Worm (Caenorhabditis elegans) whole organism, late embryonic: Measurements from ENCODE around the gene C07H6.2.

Source experiments
- C08G9.2 ChIP-seq: sonication (generic microtip); optimal IDR thresholded peaks from 2 replicates; lab custom pipeline; 2016; ENCODE audit warnings: mild to moderate bottlenecking, missing genetic modification characterization, moderate library complexity, missing compliant biosample characterization
- T23F11.4 ChIP-seq: fragments of 200-800 bp; sonication (Bioruptor generic); optimal IDR thresholded peaks from 2 replicates; lab custom pipeline; 2018; ENCODE audit warnings: mild to moderate bottlenecking, missing genetic modification characterization, missing compliant biosample characterization
- ama-1 ChIP-seq: fragments of 150-350 bp; optimal IDR thresholded peaks from 2 replicates; lab custom pipeline; 2014
- hlh-15 ChIP-seq: sonication (generic microtip); optimal IDR thresholded peaks from 2 replicates; lab custom pipeline; 2016; ENCODE audit warnings: missing genetic modification characterization, missing compliant biosample characterization
- nfya-1 ChIP-seq: sonication (generic microtip); optimal IDR thresholded peaks from 2 replicates; lab custom pipeline; 2017; ENCODE audit warnings: missing genetic modification characterization, mild to moderate bottlenecking, missing compliant biosample characterization, antibody characterized with exemption, moderate library complexity
- ref-2 ChIP-seq: sonication (generic microtip); optimal IDR thresholded peaks from 2 replicates; lab custom pipeline; 2016; ENCODE audit warnings: missing genetic modification characterization, missing compliant biosample characterization
- rnt-1 ChIP-seq: sonication (generic microtip); optimal IDR thresholded peaks from 2 replicates; lab custom pipeline; 2016; ENCODE audit warnings: missing genetic modification characterization, missing compliant biosample characterization

- TF ChIP-seq C08G9.2 (tag; lab: Kevin White, UChicago) = no peak
- no peak for TF ChIP-seq rnt-1 (tag; lab: Kevin White, UChicago)
- TF ChIP-seq hlh-15 (tag; lab: Kevin White, UChicago) = no peak
- TF ChIP-seq ref-2 = no peak
- no peak for TF ChIP-seq T23F11.4 (GFP tag; lab: Kevin White, UChicago)
- TF ChIP-seq ama-1 (lab: Kevin White, UChicago) = no peak
- TF ChIP-seq nfya-1 (tag; lab: Kevin White, UChicago) = no peak
Observed at ce11 chrIII:7557930-7558470, 37.2 kb downstream of the C07H6.2 start.
